Worm (Caenorhabditis elegans): Measurements from ENCODE around the gene unc-22.

DNA sequence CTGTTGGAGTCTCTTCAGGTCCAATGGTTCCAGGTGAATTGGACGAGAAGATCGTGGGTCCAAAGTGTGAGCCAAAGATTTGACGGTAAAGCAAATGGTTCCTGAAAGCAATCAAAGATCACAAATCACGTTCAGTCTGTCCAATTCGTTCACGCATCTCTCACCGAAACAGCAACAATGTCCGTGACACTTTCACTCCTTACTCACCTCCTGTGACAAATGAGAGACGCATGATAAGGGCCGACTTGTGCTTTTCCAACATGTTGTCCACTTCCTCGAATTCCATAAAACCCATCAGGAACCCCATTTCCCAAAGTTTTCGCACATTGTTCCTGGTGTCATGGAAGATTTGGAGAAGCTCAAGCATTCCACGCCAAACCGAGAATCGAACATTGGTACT is 29.6 kb upstream of the unc-22 start:
- TF ChIP-seq egl-27 (tag; optimal IDR thresholded peaks at IDR 0.05), result no peak
- no peak for TF ChIP-seq Y116A8C.19 (tag; optimal IDR thresholded peaks at IDR 0.05; ENCODE audit: borderline replicate concordance)
- TF ChIP-seq ceh-82 (tag; optimal IDR thresholded peaks at IDR 0.05), result no peak
- no peak for TF ChIP-seq swsn-7 (tag; optimal IDR thresholded peaks at IDR 0.05)
- TF ChIP-seq nhr-237 (tag; optimal IDR thresholded peaks at IDR 0.05), result no peak
- no peak for TF ChIP-seq nhr-76 (tag; optimal IDR thresholded peaks at IDR 0.05)
- no peak for TF ChIP-seq unc-86 (tag; optimal IDR thresholded peaks at IDR 0.05)
- TF ChIP-seq ceh-90 (tag; optimal IDR thresholded peaks at IDR 0.05), result no peak
- TF ChIP-seq irx-1 (tag; optimal IDR thresholded peaks at IDR 0.05), result no peak
- no peak for TF ChIP-seq nhr-28 (tag; optimal IDR thresholded peaks at IDR 0.05)
